Worm (Caenorhabditis elegans): Measurements from ENCODE around the gene T28A11.2.

DNA sequence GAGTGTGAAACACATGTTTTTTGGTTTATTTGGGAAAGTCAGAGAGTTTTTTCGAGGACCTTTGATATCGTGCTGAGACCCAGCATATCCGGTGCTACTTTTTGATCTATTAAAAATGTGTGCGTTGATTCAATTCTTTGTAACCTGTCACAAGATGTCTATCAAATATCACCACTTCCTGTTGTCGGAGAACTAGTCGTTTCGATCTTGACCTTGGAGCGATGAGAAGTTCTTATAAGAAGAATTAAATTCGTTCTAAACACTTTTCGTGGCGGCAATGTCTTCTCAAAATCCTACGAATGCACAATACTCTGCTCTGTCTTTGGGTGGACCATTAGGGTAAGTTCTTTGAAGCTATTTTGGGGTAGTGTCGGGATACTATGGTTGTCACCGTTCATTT lies 35.9 kb downstream of the T28A11.2 start, which contains the start of gene F35F10.1:
- TF ChIP-seq hlh-6 (tag; optimal IDR thresholded peaks at IDR 0.05): no peak
- TF ChIP-seq ceh-30 (tag; optimal IDR thresholded peaks at IDR 0.05): no peak
- no peak for TF ChIP-seq odd-2 (tag; optimal IDR thresholded peaks at IDR 0.05)
- no peak for TF ChIP-seq unc-55 (GFP tag; optimal IDR thresholded peaks at IDR 0.05)
- TF ChIP-seq ceh-6 (GFP tag; optimal IDR thresholded peaks at IDR 0.05): no peak
- no peak for TF ChIP-seq nhr-11 (tag; optimal IDR thresholded peaks at IDR 0.05)
- no peak for TF ChIP-seq syd-9 (tag; optimal IDR thresholded peaks at IDR 0.05)
